Worm (Caenorhabditis elegans) whole organism, late embryonic: Measurements from ENCODE around the gene moc-2.

Experiments used
- C38D4.7 ChIP-seq: fragments of 200-800 bp; sonication (Bioruptor generic); optimal IDR thresholded peaks from 2 replicates; lab custom pipeline; 2018; ENCODE audit warnings: mild to moderate bottlenecking, missing genetic modification characterization, moderate library complexity, missing compliant biosample characterization
- K02D7.2 ChIP-seq: sonication (generic microtip); optimal IDR thresholded peaks from 2 replicates; lab custom pipeline; 2017; ENCODE audit warnings: mild to moderate bottlenecking, missing genetic modification characterization, missing compliant biosample characterization
- T23F11.4 ChIP-seq: fragments of 200-800 bp; sonication (Bioruptor generic); optimal IDR thresholded peaks from 2 replicates; lab custom pipeline; 2018; ENCODE audit warnings: mild to moderate bottlenecking, missing genetic modification characterization, missing compliant biosample characterization
- Y22D7AL.16 ChIP-seq: sonication (generic microtip); optimal IDR thresholded peaks from 2 replicates; lab custom pipeline; 2016; ENCODE audit warnings: missing genetic modification characterization, missing compliant biosample characterization
- ceh-19 ChIP-seq: fragments of 200-800 bp; sonication (Bioruptor generic); optimal IDR thresholded peaks from 2 replicates; lab custom pipeline; 2018; ENCODE audit warnings: mild to moderate bottlenecking, missing genetic modification characterization, missing compliant biosample characterization
- ceh-2 ChIP-seq: sonication (generic microtip); optimal IDR thresholded peaks from 2 replicates; lab custom pipeline; 2016; ENCODE audit warnings: missing genotype, missing genetic modification characterization, missing compliant biosample characterization
- ceh-22 ChIP-seq: sonication (generic microtip); optimal IDR thresholded peaks from 2 replicates; lab custom pipeline; 2017; ENCODE audit warnings: missing biosample characterization, missing genetic modification characterization
- ceh-30 ChIP-seq: fragments of 150-350 bp; optimal IDR thresholded peaks from 2 replicates; lab custom pipeline; 2014; ENCODE audit warnings: missing biosample characterization, missing genetic modification characterization
- ceh-34 ChIP-seq: sonication (generic microtip); optimal IDR thresholded peaks from 2 replicates; lab custom pipeline; 2016; ENCODE audit warnings: mild to moderate bottlenecking, missing genetic modification characterization, missing compliant biosample characterization
- ceh-45 ChIP-seq: fragments of 200-800 bp; sonication (Bioruptor generic); IDR thresholded peaks from 2 replicates; pipeline ENCODE4 v1.3.6; 2022; ENCODE audit warnings: missing genetic modification reagents, missing genetic modification characterization, missing compliant biosample characterization
- ceh-6 ChIP-seq: fragments of 200-800 bp; sonication (Bioruptor generic); optimal IDR thresholded peaks from 2 replicates; lab custom pipeline; 2018; ENCODE audit warnings: mild to moderate bottlenecking, missing genetic modification characterization, missing compliant biosample characterization
- dmd-4 ChIP-seq: sonication (generic microtip); optimal IDR thresholded peaks from 2 replicates; lab custom pipeline; 2016; ENCODE audit warnings: borderline replicate concordance, missing genetic modification characterization, missing compliant biosample characterization
- elt-2 ChIP-seq: sonication (generic microtip); optimal IDR thresholded peaks from 2 replicates; lab custom pipeline; 2016; ENCODE audit warnings: missing genetic modification reagents, missing genetic modification characterization, missing compliant biosample characterization
- ets-4 ChIP-seq: sonication (generic microtip); optimal IDR thresholded peaks from 2 replicates; lab custom pipeline; 2016; ENCODE audit warnings: missing genetic modification characterization, missing compliant biosample characterization
- eyg-1 ChIP-seq: sonication (generic microtip); optimal IDR thresholded peaks from 2 replicates; lab custom pipeline; 2016; ENCODE audit warnings: missing genotype, missing genetic modification characterization, missing compliant biosample characterization
- fkh-10 ChIP-seq: fragments of 150-350 bp; optimal IDR thresholded peaks from 2 replicates; lab custom pipeline; 2014; ENCODE audit warnings: missing biosample characterization, missing genetic modification reagents, missing genetic modification characterization
- gmeb-2 ChIP-seq: sonication (generic microtip); optimal IDR thresholded peaks from 2 replicates; lab custom pipeline; 2016; ENCODE audit warnings: missing genetic modification characterization, inconsistent platforms, missing compliant biosample characterization
- hlh-13 ChIP-seq: fragments of 200-800 bp; sonication (Bioruptor generic); optimal IDR thresholded peaks from 2 replicates; lab custom pipeline; 2018; ENCODE audit warnings: mild to moderate bottlenecking, missing genetic modification characterization, missing compliant biosample characterization
- hlh-15 ChIP-seq: sonication (generic microtip); optimal IDR thresholded peaks from 2 replicates; lab custom pipeline; 2016; ENCODE audit warnings: missing genetic modification characterization, missing compliant biosample characterization
- hlh-6 ChIP-seq: sonication (generic microtip); optimal IDR thresholded peaks from 2 replicates; lab custom pipeline; 2016; ENCODE audit warnings: missing genotype, missing genetic modification characterization, missing compliant biosample characterization
- hlh-8 ChIP-seq: sonication (generic microtip); optimal IDR thresholded peaks from 2 replicates; lab custom pipeline; 2016; ENCODE audit warnings: missing genotype, missing genetic modification characterization, missing compliant biosample characterization
- madf-2 ChIP-seq: sonication (generic microtip); optimal IDR thresholded peaks from 2 replicates; lab custom pipeline; 2017; ENCODE audit warnings: missing genetic modification characterization, missing compliant biosample characterization
- mec-3 ChIP-seq: sonication (generic microtip); optimal IDR thresholded peaks from 2 replicates; lab custom pipeline; 2016; ENCODE audit warnings: borderline replicate concordance, missing genetic modification characterization, missing compliant biosample characterization
- nhr-11 ChIP-seq: fragments of 150-350 bp; optimal IDR thresholded peaks from 2 replicates; lab custom pipeline; 2014; ENCODE audit warnings: missing biosample characterization, missing genetic modification characterization
- nhr-232 ChIP-seq: sonication (generic microtip); optimal IDR thresholded peaks from 2 replicates; lab custom pipeline; 2016; ENCODE audit warnings: missing genetic modification characterization, missing compliant biosample characterization
- pag-3 ChIP-seq: sonication (generic microtip); optimal IDR thresholded peaks from 2 replicates; lab custom pipeline; 2016; ENCODE audit warnings: missing compliant biosample characterization, missing genetic modification characterization, borderline replicate concordance
- pqm-1 ChIP-seq: sonication (generic microtip); optimal IDR thresholded peaks from 2 replicates; lab custom pipeline; 2016; ENCODE audit warnings: missing genetic modification characterization, missing compliant biosample characterization
- ref-2 ChIP-seq: sonication (generic microtip); optimal IDR thresholded peaks from 2 replicates; lab custom pipeline; 2016; ENCODE audit warnings: missing genetic modification characterization, missing compliant biosample characterization
- rnt-1 ChIP-seq: sonication (generic microtip); optimal IDR thresholded peaks from 2 replicates; lab custom pipeline; 2016; ENCODE audit warnings: missing genetic modification characterization, missing compliant biosample characterization
- sox-4 ChIP-seq: sonication (generic microtip); optimal IDR thresholded peaks from 2 replicates; lab custom pipeline; 2017; ENCODE audit warnings: mild to moderate bottlenecking, missing genetic modification characterization, inconsistent platforms, missing compliant biosample characterization
- syd-9 ChIP-seq: sonication (generic microtip); optimal IDR thresholded peaks from 2 replicates; lab custom pipeline; 2016; ENCODE audit warnings: mild to moderate bottlenecking, missing genetic modification characterization, moderate library complexity, missing compliant biosample characterization
- tbx-2 ChIP-seq: sonication (generic microtip); optimal IDR thresholded peaks from 2 replicates; lab custom pipeline; 2016; ENCODE audit warnings: missing genetic modification characterization, missing compliant biosample characterization
- tbx-7 ChIP-seq: sonication (generic microtip); optimal IDR thresholded peaks from 2 replicates; lab custom pipeline; 2016; ENCODE audit warnings: missing genotype, missing genetic modification characterization, missing compliant biosample characterization
- unc-3 ChIP-seq, 2 experiments: fragments of 200-800 bp in 1 of 2; sonication (Bioruptor generic) in 1 of 2; sonication (generic microtip) in 1 of 2; conservative IDR thresholded peaks in 1 of 2; optimal IDR thresholded peaks in 1 of 2; 2 replicates each; pipeline versions ENCODE4 v1.3.6 to Lab custom; 2016 to 2022; ENCODE audit warnings: missing compliant biosample characterization in 2 of 2, missing genetic modification characterization in 2 of 2, missing genetic modification reagents in 1 of 2
- ztf-16 ChIP-seq: sonication (generic microtip); optimal IDR thresholded peaks from 2 replicates; lab custom pipeline; 2017; ENCODE audit warnings: missing genetic modification characterization, missing compliant biosample characterization

The moc-2 gene

DNA sequence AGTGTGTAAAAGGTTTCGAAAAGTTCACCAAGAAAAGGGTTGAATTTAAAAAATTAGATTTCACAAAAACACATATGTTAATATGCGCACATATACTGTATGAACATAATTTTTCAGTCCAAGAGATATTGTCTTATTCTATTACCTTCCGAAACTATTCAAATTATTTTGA is 14.1 kb upstream of the moc-2 start, which contains the start of gene F46E10.3:
F46E10.3 (plus strand) TSS at position 73 of the 172 bp plus-strand sequence.
- TF ChIP-seq madf-2 (tag; lab: Kevin White, UChicago) (no peak), ceh-45 (GFP tag; lab: Robert Waterston, UW) (no peak), K02D7.2 (tag; lab: Kevin White, UChicago) (no peak), hlh-8 (tag; lab: Kevin White, UChicago) (no peak), ztf-16 (tag; lab: Kevin White, UChicago) (no peak), unc-3 (GFP tag; conservative IDR thresholded peaks at IDR 0.05; lab: Robert Waterston, UW) (no peak), unc-3 (tag; optimal IDR thresholded peaks at IDR 0.05; lab: Kevin White, UChicago) (no peak), elt-2 (no peak), ceh-2 (tag; lab: Kevin White, UChicago) (no peak), pqm-1 (tag; lab: Kevin White, UChicago) (no peak), eyg-1 (tag; lab: Kevin White, UChicago) (no peak), tbx-2 (tag; lab: Kevin White, UChicago) (no peak), ref-2 (tag; lab: Kevin White, UChicago) (no peak), sox-4 (tag; lab: Kevin White, UChicago) (no peak), T23F11.4 (GFP tag; lab: Kevin White, UChicago) (no peak), pag-3 (tag; lab: Kevin White, UChicago) (no peak)
- TF ChIP-seq, all 69 proteins: peak for 0

ce11 chrV:6517305-6518224 is 13.6 kb upstream of the moc-2 start:
- TF ChIP-seq T23F11.4 (GFP tag; lab: Kevin White, UChicago) (no peak), Y22D7AL.16 (no peak), gmeb-2 (tag; lab: Kevin White, UChicago) (no peak), ets-4 (no peak), ceh-45 (GFP tag; lab: Robert Waterston, UW) (no peak), ceh-34 (tag; lab: Kevin White, UChicago) (no peak), ceh-19 (GFP tag; lab: Kevin White, UChicago) (no peak), hlh-6 (tag; lab: Kevin White, UChicago) (no peak), nhr-232 (no peak), pqm-1 (tag; lab: Kevin White, UChicago) (no peak), ref-2 (tag; lab: Kevin White, UChicago) (no peak), hlh-15 (tag; lab: Kevin White, UChicago) (no peak)
- TF ChIP-seq, all 69 proteins: peak for 0

ce11 chrV:6516491-6517304 is 12.7 kb upstream of the moc-2 start, which contains the start of gene mdh-1:
Gene mdh-1, minus strand, starts transcription at chrV:6516526.
- TF ChIP-seq ceh-22 (tag; lab: Kevin White, UChicago) (no peak), rnt-1 (no peak), mec-3 (tag; lab: Kevin White, UChicago) (no peak), ceh-2 (tag; lab: Kevin White, UChicago) (no peak), K02D7.2 (tag; lab: Kevin White, UChicago) (no peak), eyg-1 (tag; lab: Kevin White, UChicago) (no peak), fkh-10 (GFP tag; lab: Kevin White, UChicago) (no peak), tbx-7 (tag; lab: Kevin White, UChicago) (no peak), ceh-6 (no peak), C38D4.7 (GFP tag; lab: Kevin White, UChicago) (no peak), syd-9 (tag; lab: Kevin White, UChicago) (no peak), nhr-11 (tag; lab: Kevin White, UChicago) (no peak), ceh-30 (no peak), unc-3 (GFP tag; conservative IDR thresholded peaks at IDR 0.05; lab: Robert Waterston, UW) (no peak), unc-3 (tag; optimal IDR thresholded peaks at IDR 0.05; lab: Kevin White, UChicago) (no peak), T23F11.4 (GFP tag; lab: Kevin White, UChicago) (no peak), hlh-13 (GFP tag; lab: Kevin White, UChicago) (no peak), dmd-4 (tag; lab: Kevin White, UChicago) (no peak)
